Worm (Caenorhabditis elegans) whole organism, L3 larva: ENCODE data around the gene F58H1.8.

Experiments used
- R02D3.7 ChIP-seq: fragments of 150-350 bp; optimal IDR thresholded peaks from 2 replicates; lab custom pipeline; 2014; ENCODE audit warnings: missing biosample characterization, missing genetic modification characterization
- ZK546.5 ChIP-seq: sonication (generic microtip); optimal IDR thresholded peaks from 2 replicates; lab custom pipeline; 2017; ENCODE audit warnings: missing biosample characterization, missing genetic modification characterization
- aly-2 ChIP-seq: fragments of 150-350 bp; optimal IDR thresholded peaks from 2 replicates; lab custom pipeline; 2014; ENCODE audit warnings: missing biosample characterization, missing genetic modification characterization
- ceh-16 ChIP-seq: sonication (generic microtip); optimal IDR thresholded peaks from 2 replicates; lab custom pipeline; 2017; ENCODE audit warnings: missing biosample characterization, missing genetic modification characterization
- ceh-28 ChIP-seq: fragments of 150-350 bp; optimal IDR thresholded peaks from 2 replicates; lab custom pipeline; 2014; ENCODE audit warnings: missing biosample characterization, missing genetic modification reagents, missing genetic modification characterization
- ceh-9 ChIP-seq: sonication (generic microtip); optimal IDR thresholded peaks from 2 replicates; lab custom pipeline; 2018; ENCODE audit warnings: missing biosample characterization, missing genetic modification characterization
- egl-5 ChIP-seq: fragments of 150-350 bp; optimal IDR thresholded peaks from 2 replicates; lab custom pipeline; 2017; ENCODE audit warnings: missing biosample characterization, missing genetic modification reagents, missing genetic modification characterization, inconsistent platforms
- elt-2 ChIP-seq: sonication (generic microtip); optimal IDR thresholded peaks from 2 replicates; lab custom pipeline; 2016; ENCODE audit warnings: missing genetic modification reagents, mild to moderate bottlenecking, missing genetic modification characterization, missing compliant biosample characterization
- elt-3 ChIP-seq, 3 experiments: fragments of 150-350 bp in 1 of 3; sonication (generic microtip) in 2 of 3; optimal IDR thresholded peaks; 2 replicates in 2 of 3; 4 replicates in 1 of 3; lab custom pipeline; 2014 to 2017; ENCODE audit warnings: missing biosample characterization in 3 of 3, missing genetic modification characterization in 3 of 3
- eor-1 ChIP-seq, 2 experiments: fragments of 150-350 bp; optimal IDR thresholded peaks; 2 replicates each; lab custom pipeline; 2014 to 2018; ENCODE audit warnings: missing biosample characterization in 2 of 2, missing genetic modification characterization in 2 of 2
- fkh-10 ChIP-seq: sonication (generic microtip); optimal IDR thresholded peaks from 2 replicates; lab custom pipeline; 2017; ENCODE audit warnings: missing biosample characterization, missing genetic modification reagents, missing genetic modification characterization
- fkh-2 ChIP-seq: fragments of 150-350 bp; optimal IDR thresholded peaks from 2 replicates; lab custom pipeline; 2014; ENCODE audit warnings: missing biosample characterization, missing genetic modification reagents, missing genetic modification characterization
- hmg-11 ChIP-seq: sonication (generic microtip); optimal IDR thresholded peaks from 2 replicates; lab custom pipeline; 2016; ENCODE audit warnings: missing genetic modification characterization, missing compliant biosample characterization
- lin-15B ChIP-seq: fragments of 150-350 bp; optimal IDR thresholded peaks from 2 replicates; lab custom pipeline; 2014; ENCODE audit warnings: missing biosample characterization, missing genetic modification characterization
- lin-39 ChIP-seq: fragments of 150-350 bp; optimal IDR thresholded peaks from 2 replicates; lab custom pipeline; 2018; ENCODE audit warnings: missing biosample characterization, missing genetic modification reagents, missing genetic modification characterization
- lsy-12 ChIP-seq: sonication (generic microtip); optimal IDR thresholded peaks from 2 replicates; lab custom pipeline; 2016; ENCODE audit warnings: mild to moderate bottlenecking, missing genetic modification characterization, missing compliant biosample characterization
- mdl-1 ChIP-seq: fragments of 150-350 bp; optimal IDR thresholded peaks from 2 replicates; lab custom pipeline; 2014; ENCODE audit warnings: missing biosample characterization, missing genetic modification characterization
- nfya-1 ChIP-seq: sonication (generic microtip); optimal IDR thresholded peaks from 2 replicates; lab custom pipeline; 2017; ENCODE audit warnings: missing genetic modification characterization, mild to moderate bottlenecking, missing compliant biosample characterization, antibody characterized with exemption, moderate library complexity; ENCODE audit not compliant: insufficient read depth
- nhr-11 ChIP-seq: fragments of 150-350 bp; optimal IDR thresholded peaks from 2 replicates; lab custom pipeline; 2014; ENCODE audit warnings: missing biosample characterization, missing genetic modification characterization
- nhr-12 ChIP-seq: fragments of 150-350 bp; optimal IDR thresholded peaks from 2 replicates; lab custom pipeline; 2014; ENCODE audit warnings: missing biosample characterization, missing genetic modification characterization
- nhr-23 ChIP-seq: fragments of 150-350 bp; optimal IDR thresholded peaks from 2 replicates; lab custom pipeline; 2014; ENCODE audit warnings: missing biosample characterization, missing genetic modification reagents, missing genetic modification characterization
- nhr-237 ChIP-seq: fragments of 150-350 bp; optimal IDR thresholded peaks from 2 replicates; lab custom pipeline; 2014; ENCODE audit warnings: missing biosample characterization, missing genetic modification characterization
- nhr-25 ChIP-seq: sonication (generic microtip); optimal IDR thresholded peaks from 2 replicates; lab custom pipeline; 2017; ENCODE audit warnings: missing biosample characterization, missing genetic modification characterization
- nhr-43 ChIP-seq: sonication (generic microtip); optimal IDR thresholded peaks from 2 replicates; lab custom pipeline; 2016; ENCODE audit warnings: mild to moderate bottlenecking, missing genetic modification characterization, missing compliant biosample characterization; ENCODE audit not compliant: poor library complexity, severe bottlenecking
- nhr-76 ChIP-seq: fragments of 150-350 bp; sonication (generic microtip); optimal IDR thresholded peaks from 5 replicates; lab custom pipeline; 2014; ENCODE audit warnings: missing biosample characterization, missing genetic modification characterization
- nhr-77 ChIP-seq: fragments of 150-350 bp; optimal IDR thresholded peaks from 2 replicates; lab custom pipeline; 2014; ENCODE audit warnings: missing biosample characterization, missing genetic modification characterization
- pqm-1 ChIP-seq: fragments of 150-350 bp; optimal IDR thresholded peaks from 2 replicates; lab custom pipeline; 2017; ENCODE audit warnings: missing biosample characterization, missing genetic modification characterization, inconsistent platforms
- sea-2 ChIP-seq: fragments of 150-350 bp; sonication (generic microtip); optimal IDR thresholded peaks from 4 replicates; lab custom pipeline; 2014; ENCODE audit warnings: missing biosample characterization, missing genetic modification reagents, missing genetic modification characterization
- snpc-4 ChIP-seq: fragments of 150-350 bp; optimal IDR thresholded peaks from 2 replicates; lab custom pipeline; 2014; ENCODE audit warnings: missing biosample characterization, missing genetic modification characterization
- tbx-2 ChIP-seq: sonication (generic microtip); optimal IDR thresholded peaks from 2 replicates; lab custom pipeline; 2016; ENCODE audit warnings: mild to moderate bottlenecking, missing genetic modification characterization, missing compliant biosample characterization
- unc-39 ChIP-seq: sonication (generic microtip); optimal IDR thresholded peaks from 4 replicates; lab custom pipeline; 2017; ENCODE audit warnings: missing biosample characterization, missing genetic modification characterization
- unc-62 ChIP-seq: fragments of 150-350 bp; sonication (generic microtip); optimal IDR thresholded peaks from 4 replicates; lab custom pipeline; 2014; ENCODE audit warnings: missing biosample characterization, missing genetic modification reagents, missing genetic modification characterization
- ztf-11 ChIP-seq: fragments of 150-350 bp; optimal IDR thresholded peaks from 2 replicates; lab custom pipeline; 2014; ENCODE audit warnings: missing biosample characterization, missing genetic modification characterization

Gene F58H1.8

ce11 chrV:11945429-11945828 is 10.5 kb downstream of the F58H1.8 start:
- TF ChIP-seq pqm-1 (no peak), aly-2 (tag; lab: Kevin White, UChicago) (no peak), unc-62 (GFP tag; lab: Kevin White, UChicago) (no peak), sea-2 (GFP tag; lab: Kevin White, UChicago) (no peak), fkh-10 (GFP tag; lab: Kevin White, UChicago) (no peak), nhr-77 (no peak), mdl-1 (no peak), elt-2 (tag; lab: Kevin White, UChicago) (no peak), lin-15B (no peak), tbx-2 (tag; lab: Kevin White, UChicago) (no peak), ceh-16 (tag; lab: Kevin White, UChicago) (no peak), lin-39 (tag; lab: Kevin White, UChicago) (no peak), hmg-11 (tag; lab: Kevin White, UChicago) (no peak), R02D3.7 (tag; lab: Kevin White, UChicago) (no peak), fkh-2 (tag; lab: Kevin White, UChicago) (no peak), ztf-11 (tag; lab: Kevin White, UChicago) (no peak), ZK546.5 (tag; lab: Kevin White, UChicago) (no peak), nhr-25 (no peak), lsy-12 (tag; lab: Kevin White, UChicago) (no peak)

- TF ChIP-seq ceh-28 (tag; lab: Kevin White, UChicago) (no peak), ceh-16 (tag; lab: Kevin White, UChicago) (no peak), unc-62 (GFP tag; lab: Kevin White, UChicago) (no peak), elt-3 (tag; optimal IDR thresholded peaks at IDR 0.05; lab: Kevin White, UChicago) (no peak), unc-39 (tag; lab: Kevin White, UChicago) (no peak), ztf-11 (tag; lab: Kevin White, UChicago) (no peak), lin-15B (no peak), hmg-11 (tag; lab: Kevin White, UChicago) (no peak), nhr-237 (no peak), nhr-77 (no peak), nhr-23 (tag; lab: Kevin White, UChicago) (no peak), tbx-2 (tag; lab: Kevin White, UChicago) (no peak), ZK546.5 (tag; lab: Kevin White, UChicago) (no peak), eor-1 (tag; optimal IDR thresholded peaks at IDR 0.05; lab: Kevin White, UChicago) (no peak), nhr-25 (no peak), nhr-76 (no peak), pqm-1 (no peak), nhr-43 (no peak), egl-5 (no peak)
Measured at ce11 chrV:11946818-11947217, 11.9 kb downstream of the F58H1.8 start.

- no peak for TF ChIP-seq ceh-9 (tag; lab: Kevin White, UChicago)
- TF ChIP-seq lin-15B, result no peak
- TF ChIP-seq pqm-1, result no peak
- no peak for TF ChIP-seq ceh-16 (tag; lab: Kevin White, UChicago)
- no peak for TF ChIP-seq lin-39 (tag; lab: Kevin White, UChicago)
- TF ChIP-seq mdl-1, result no peak
- TF ChIP-seq nhr-12 (tag; lab: Kevin White, UChicago), result no peak
- TF ChIP-seq unc-39 (tag; lab: Kevin White, UChicago), result no peak
- no peak for TF ChIP-seq snpc-4
- TF ChIP-seq elt-2 (tag; lab: Kevin White, UChicago), result no peak
Measured at ce11 chrV:11947414-11947954, 12.5 kb downstream of the F58H1.8 start.

ce11 chrV:11948581-11948980 is 13.6 kb downstream of the F58H1.8 start:
- TF ChIP-seq nhr-23 (tag; lab: Kevin White, UChicago) (no peak), nhr-11 (no peak), ztf-11 (tag; lab: Kevin White, UChicago) (no peak)

ce11 chrV:11949509-11950117 is 14.7 kb downstream of the F58H1.8 start:
- TF ChIP-seq ceh-16 (tag; lab: Kevin White, UChicago), result no peak
- no peak for TF ChIP-seq ceh-9 (tag; lab: Kevin White, UChicago)
- peak; percentile 31 for TF ChIP-seq lin-39 (tag; lab: Kevin White, UChicago)
- no peak for TF ChIP-seq nfya-1 (tag; lab: Kevin White, UChicago)
